Fruit fly (Drosophila melanogaster): Measurements from ENCODE around the gene CG13465.

DNA sequence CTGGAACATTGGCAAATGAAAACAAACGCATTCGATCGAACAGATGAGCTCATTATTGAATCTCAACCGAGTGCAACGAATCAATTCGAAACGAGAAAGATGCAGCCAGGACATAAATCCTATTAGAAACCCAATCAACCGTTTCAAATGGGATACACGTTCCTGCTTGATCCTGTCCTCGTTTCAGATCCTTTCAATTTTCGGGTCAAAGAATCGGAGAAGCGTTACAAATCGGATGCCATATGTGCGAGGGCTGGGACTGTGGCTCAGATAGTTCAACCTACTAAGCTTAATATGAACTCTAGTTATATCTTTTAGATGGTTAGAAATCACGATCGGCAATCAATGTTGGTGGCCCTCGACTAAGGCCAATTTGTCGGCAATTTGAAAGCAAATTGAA is 5.8 kb upstream of the CG13465 start:
- TF ChIP-seq cnc (optimal IDR thresholded peaks at IDR 0.05) = no peak
- no peak for TF ChIP-seq Clk (GFP tag; optimal IDR thresholded peaks at IDR 0.05)
- TF ChIP-seq kay (GFP tag; ENCODE audit: borderline replicate concordance) = no peak
- TF ChIP-seq CG5204 (GFP tag; optimal IDR thresholded peaks at IDR 0.05) = no peak
- no peak for TF ChIP-seq CG7101 (tag; optimal IDR thresholded peaks at IDR 0.05)
- no peak for TF ChIP-seq bab1 (GFP tag; optimal IDR thresholded peaks at IDR 0.05)
- no peak for TF ChIP-seq CG14711 (tag; optimal IDR thresholded peaks at IDR 0.05)
- TF ChIP-seq CG7045 (GFP tag; optimal IDR thresholded peaks at IDR 0.05) = no peak
- no peak for TF ChIP-seq Mnt (GFP tag; optimal IDR thresholded peaks at IDR 0.05)
- TF ChIP-seq cic (GFP tag; optimal IDR thresholded peaks at IDR 0.05) = no peak
- no peak for TF ChIP-seq ovo (GFP tag; optimal IDR thresholded peaks at IDR 0.05)
- no peak for TF ChIP-seq Hr96 (GFP tag; optimal IDR thresholded peaks at IDR 0.05)

Measured in whole organism, adult.